Worm (Caenorhabditis elegans) whole organism, L3 larva: Measurements from ENCODE around the gene F37H8.6.

ENCODE experiments used
- R02D3.7 ChIP-seq: fragments of 150-350 bp; optimal IDR thresholded peaks from 2 replicates; lab custom pipeline; 2014; ENCODE audit warnings: missing biosample characterization, missing genetic modification characterization
- ZK546.5 ChIP-seq: sonication (generic microtip); optimal IDR thresholded peaks from 2 replicates; lab custom pipeline; 2017; ENCODE audit warnings: missing biosample characterization, missing genetic modification characterization
- aly-2 ChIP-seq: fragments of 150-350 bp; optimal IDR thresholded peaks from 2 replicates; lab custom pipeline; 2014; ENCODE audit warnings: missing biosample characterization, missing genetic modification characterization
- ama-1 ChIP-seq: fragments of 150-350 bp; optimal IDR thresholded peaks from 2 replicates; lab custom pipeline; 2018
- ceh-16 ChIP-seq: sonication (generic microtip); optimal IDR thresholded peaks from 2 replicates; lab custom pipeline; 2017; ENCODE audit warnings: missing biosample characterization, missing genetic modification characterization
- ceh-28 ChIP-seq: fragments of 150-350 bp; optimal IDR thresholded peaks from 2 replicates; lab custom pipeline; 2014; ENCODE audit warnings: missing biosample characterization, missing genetic modification reagents, missing genetic modification characterization
- ceh-82 ChIP-seq: fragments of 150-350 bp; optimal IDR thresholded peaks from 2 replicates; lab custom pipeline; 2014; ENCODE audit warnings: missing biosample characterization, missing genetic modification characterization
- ceh-9 ChIP-seq: sonication (generic microtip); optimal IDR thresholded peaks from 2 replicates; lab custom pipeline; 2018; ENCODE audit warnings: missing biosample characterization, missing genetic modification characterization
- daf-12 ChIP-seq: fragments of 150-350 bp; optimal IDR thresholded peaks from 2 replicates; lab custom pipeline; 2014; ENCODE audit warnings: missing biosample characterization, missing genetic modification reagents, missing genetic modification characterization
- egl-27 ChIP-seq: sonication (generic microtip); optimal IDR thresholded peaks from 4 replicates; lab custom pipeline; 2017; ENCODE audit warnings: missing biosample characterization, missing genetic modification reagents, missing genetic modification characterization
- egl-5 ChIP-seq: fragments of 150-350 bp; optimal IDR thresholded peaks from 2 replicates; lab custom pipeline; 2017; ENCODE audit warnings: missing biosample characterization, missing genetic modification reagents, missing genetic modification characterization, inconsistent platforms
- elt-1 ChIP-seq: fragments of 150-350 bp; optimal IDR thresholded peaks from 2 replicates; lab custom pipeline; 2014; ENCODE audit warnings: missing biosample characterization, missing genetic modification characterization
- elt-2 ChIP-seq: sonication (generic microtip); optimal IDR thresholded peaks from 2 replicates; lab custom pipeline; 2016; ENCODE audit warnings: missing genetic modification reagents, mild to moderate bottlenecking, missing genetic modification characterization, missing compliant biosample characterization
- elt-3 ChIP-seq, 3 experiments: fragments of 150-350 bp in 1 of 3; sonication (generic microtip) in 2 of 3; optimal IDR thresholded peaks; 2 replicates in 2 of 3; 4 replicates in 1 of 3; lab custom pipeline; 2014 to 2017; ENCODE audit warnings: missing biosample characterization in 3 of 3, missing genetic modification characterization in 3 of 3
- eor-1 ChIP-seq, 2 experiments: fragments of 150-350 bp; optimal IDR thresholded peaks; 2 replicates each; lab custom pipeline; 2014 to 2018; ENCODE audit warnings: missing biosample characterization in 2 of 2, missing genetic modification characterization in 2 of 2
- fkh-10 ChIP-seq: sonication (generic microtip); optimal IDR thresholded peaks from 2 replicates; lab custom pipeline; 2017; ENCODE audit warnings: missing biosample characterization, missing genetic modification reagents, missing genetic modification characterization
- fkh-2 ChIP-seq: fragments of 150-350 bp; optimal IDR thresholded peaks from 2 replicates; lab custom pipeline; 2014; ENCODE audit warnings: missing biosample characterization, missing genetic modification reagents, missing genetic modification characterization
- fos-1 ChIP-seq: fragments of 150-350 bp; optimal IDR thresholded peaks from 2 replicates; lab custom pipeline; 2014; ENCODE audit warnings: missing biosample characterization, missing genetic modification characterization
- hmg-11 ChIP-seq: sonication (generic microtip); optimal IDR thresholded peaks from 2 replicates; lab custom pipeline; 2016; ENCODE audit warnings: missing genetic modification characterization, missing compliant biosample characterization
- jun-1 ChIP-seq: fragments of 150-350 bp; optimal IDR thresholded peaks from 2 replicates; lab custom pipeline; 2014; ENCODE audit warnings: missing biosample characterization, missing genetic modification reagents, missing genetic modification characterization
- lin-15B ChIP-seq: fragments of 150-350 bp; optimal IDR thresholded peaks from 2 replicates; lab custom pipeline; 2014; ENCODE audit warnings: missing biosample characterization, missing genetic modification characterization
- lin-39 ChIP-seq: fragments of 150-350 bp; optimal IDR thresholded peaks from 2 replicates; lab custom pipeline; 2018; ENCODE audit warnings: missing biosample characterization, missing genetic modification reagents, missing genetic modification characterization
- lsy-12 ChIP-seq: sonication (generic microtip); optimal IDR thresholded peaks from 2 replicates; lab custom pipeline; 2016; ENCODE audit warnings: mild to moderate bottlenecking, missing genetic modification characterization, missing compliant biosample characterization
- mdl-1 ChIP-seq: fragments of 150-350 bp; optimal IDR thresholded peaks from 2 replicates; lab custom pipeline; 2014; ENCODE audit warnings: missing biosample characterization, missing genetic modification characterization
- mml-1 ChIP-seq: fragments of 150-350 bp; sonication (generic microtip); optimal IDR thresholded peaks from 3 replicates; lab custom pipeline; 2014; ENCODE audit warnings: missing biosample characterization, missing genetic modification characterization
- nfya-1 ChIP-seq: sonication (generic microtip); optimal IDR thresholded peaks from 2 replicates; lab custom pipeline; 2017; ENCODE audit warnings: missing genetic modification characterization, mild to moderate bottlenecking, missing compliant biosample characterization, antibody characterized with exemption, moderate library complexity; ENCODE audit not compliant: insufficient read depth
- nhr-11 ChIP-seq: fragments of 150-350 bp; optimal IDR thresholded peaks from 2 replicates; lab custom pipeline; 2014; ENCODE audit warnings: missing biosample characterization, missing genetic modification characterization
- nhr-12 ChIP-seq: fragments of 150-350 bp; optimal IDR thresholded peaks from 2 replicates; lab custom pipeline; 2014; ENCODE audit warnings: missing biosample characterization, missing genetic modification characterization
- nhr-23 ChIP-seq: fragments of 150-350 bp; optimal IDR thresholded peaks from 2 replicates; lab custom pipeline; 2014; ENCODE audit warnings: missing biosample characterization, missing genetic modification reagents, missing genetic modification characterization
- nhr-237 ChIP-seq: fragments of 150-350 bp; optimal IDR thresholded peaks from 2 replicates; lab custom pipeline; 2014; ENCODE audit warnings: missing biosample characterization, missing genetic modification characterization
- nhr-25 ChIP-seq: sonication (generic microtip); optimal IDR thresholded peaks from 2 replicates; lab custom pipeline; 2017; ENCODE audit warnings: missing biosample characterization, missing genetic modification characterization
- nhr-28 ChIP-seq: fragments of 150-350 bp; optimal IDR thresholded peaks from 2 replicates; lab custom pipeline; 2014; ENCODE audit warnings: missing biosample characterization, missing genetic modification characterization
- nhr-43 ChIP-seq: sonication (generic microtip); optimal IDR thresholded peaks from 2 replicates; lab custom pipeline; 2016; ENCODE audit warnings: mild to moderate bottlenecking, missing genetic modification characterization, missing compliant biosample characterization; ENCODE audit not compliant: poor library complexity, severe bottlenecking
- nhr-67 ChIP-seq: fragments of 150-350 bp; optimal IDR thresholded peaks from 2 replicates; lab custom pipeline; 2014; ENCODE audit warnings: missing biosample characterization, missing genetic modification characterization
- nhr-76 ChIP-seq: fragments of 150-350 bp; sonication (generic microtip); optimal IDR thresholded peaks from 5 replicates; lab custom pipeline; 2014; ENCODE audit warnings: missing biosample characterization, missing genetic modification characterization
- nhr-77 ChIP-seq: fragments of 150-350 bp; optimal IDR thresholded peaks from 2 replicates; lab custom pipeline; 2014; ENCODE audit warnings: missing biosample characterization, missing genetic modification characterization
- pha-4 ChIP-seq: fragments of 150-350 bp; optimal IDR thresholded peaks from 2 replicates; lab custom pipeline; 2014; ENCODE audit warnings: missing biosample characterization, missing genetic modification reagents, missing genetic modification characterization
- pqm-1 ChIP-seq: fragments of 150-350 bp; optimal IDR thresholded peaks from 2 replicates; lab custom pipeline; 2017; ENCODE audit warnings: missing biosample characterization, missing genetic modification characterization, inconsistent platforms
- sea-2 ChIP-seq: fragments of 150-350 bp; sonication (generic microtip); optimal IDR thresholded peaks from 4 replicates; lab custom pipeline; 2014; ENCODE audit warnings: missing biosample characterization, missing genetic modification reagents, missing genetic modification characterization
- skn-1 ChIP-seq: fragments of 150-350 bp; optimal IDR thresholded peaks from 2 replicates; lab custom pipeline; 2014; ENCODE audit warnings: missing biosample characterization, missing genetic modification characterization
- snpc-4 ChIP-seq: fragments of 150-350 bp; optimal IDR thresholded peaks from 2 replicates; lab custom pipeline; 2014; ENCODE audit warnings: missing biosample characterization, missing genetic modification characterization
- tbx-2 ChIP-seq: sonication (generic microtip); optimal IDR thresholded peaks from 2 replicates; lab custom pipeline; 2016; ENCODE audit warnings: mild to moderate bottlenecking, missing genetic modification characterization, missing compliant biosample characterization
- unc-39 ChIP-seq: sonication (generic microtip); optimal IDR thresholded peaks from 4 replicates; lab custom pipeline; 2017; ENCODE audit warnings: missing biosample characterization, missing genetic modification characterization
- unc-62 ChIP-seq: fragments of 150-350 bp; sonication (generic microtip); optimal IDR thresholded peaks from 4 replicates; lab custom pipeline; 2014; ENCODE audit warnings: missing biosample characterization, missing genetic modification reagents, missing genetic modification characterization
- zag-1 ChIP-seq: fragments of 150-350 bp; optimal IDR thresholded peaks from 2 replicates; lab custom pipeline; 2014; ENCODE audit warnings: missing biosample characterization, missing genetic modification characterization
- ztf-11 ChIP-seq: fragments of 150-350 bp; optimal IDR thresholded peaks from 2 replicates; lab custom pipeline; 2014; ENCODE audit warnings: missing biosample characterization, missing genetic modification characterization
- ztf-4 ChIP-seq: fragments of 150-350 bp; optimal IDR thresholded peaks from 2 replicates; lab custom pipeline; 2014; ENCODE audit warnings: missing biosample characterization, missing genetic modification characterization

F37H8.6 gene

ce11 chrII:11149866-11150685, 27.2 kb downstream of the F37H8.6 start:
- no peak for TF ChIP-seq nhr-25 (tag; lab: Kevin White, UChicago)
- no peak for TF ChIP-seq ceh-16 (tag; lab: Kevin White, UChicago)
- no peak for TF ChIP-seq ZK546.5 (tag; lab: Kevin White, UChicago)
- TF ChIP-seq pha-4 (tag; lab: Kevin White, UChicago) = peak; percentile 45
- TF ChIP-seq daf-12 (tag; lab: Kevin White, UChicago) = no peak
- TF ChIP-seq mdl-1 = no peak
- no peak for TF ChIP-seq elt-3 (tag; optimal IDR thresholded peaks at IDR 0.05; lab: Kevin White, UChicago)
- no peak for TF ChIP-seq lin-39
- no peak for TF ChIP-seq ceh-82 (tag; lab: Kevin White, UChicago)
- no peak for TF ChIP-seq egl-27 (tag; lab: Kevin White, UChicago)
- no peak for TF ChIP-seq ceh-9 (tag; lab: Kevin White, UChicago)
- no peak for TF ChIP-seq nhr-12 (tag; lab: Kevin White, UChicago)
- no peak for TF ChIP-seq fos-1 (tag; lab: Kevin White, UChicago)
- TF ChIP-seq aly-2 = peak; percentile 79
- TF ChIP-seq zag-1 (tag; lab: Kevin White, UChicago) = no peak
- TF ChIP-seq hmg-11 = no peak
- peak; percentile 78 for TF ChIP-seq elt-2 (tag; lab: Kevin White, UChicago)
- no peak for TF ChIP-seq R02D3.7 (tag; lab: Kevin White, UChicago)
- no peak for TF ChIP-seq eor-1 (tag; optimal IDR thresholded peaks at IDR 0.05; lab: Kevin White, UChicago)
- no peak for TF ChIP-seq nhr-23 (tag; lab: Kevin White, UChicago)
- TF ChIP-seq nhr-237 (tag; lab: Kevin White, UChicago) = no peak
- TF ChIP-seq nhr-43 (tag; lab: Kevin White, UChicago) = no peak
- no peak for TF ChIP-seq ztf-4 (tag; lab: Kevin White, UChicago)
- TF ChIP-seq skn-1 (tag; lab: Kevin White, UChicago) = no peak
- no peak for TF ChIP-seq mml-1
- TF ChIP-seq ama-1 (lab: Kevin White, UChicago) = peak; percentile 78
- no peak for TF ChIP-seq tbx-2 (tag; lab: Kevin White, UChicago)
- TF ChIP-seq ceh-28 (tag; lab: Kevin White, UChicago) = peak; percentile 12
- no peak for TF ChIP-seq sea-2 (GFP tag; lab: Kevin White, UChicago)
- TF ChIP-seq fkh-10 (GFP tag; lab: Kevin White, UChicago) = no peak
- no peak for TF ChIP-seq nhr-67 (tag; lab: Kevin White, UChicago)
- peak; percentile 53 for TF ChIP-seq lsy-12
- TF ChIP-seq egl-5 (tag; lab: Kevin White, UChicago) = no peak
- no peak for TF ChIP-seq elt-1 (tag; lab: Kevin White, UChicago)
- TF ChIP-seq nhr-11 (tag; lab: Kevin White, UChicago) = peak; percentile 23
- TF ChIP-seq snpc-4 = no peak
- TF ChIP-seq ztf-11 (tag; lab: Kevin White, UChicago) = no peak
- no peak for TF ChIP-seq nfya-1 (tag; lab: Kevin White, UChicago)
- TF ChIP-seq lin-15B (tag; lab: Kevin White, UChicago) = no peak
- TF ChIP-seq nhr-77 (tag; lab: Kevin White, UChicago) = peak; percentile 71
- TF ChIP-seq unc-62 = no peak
- TF ChIP-seq nhr-28 (tag; lab: Kevin White, UChicago) = no peak
- TF ChIP-seq jun-1 (tag; lab: Kevin White, UChicago) = peak; percentile 88
- TF ChIP-seq fkh-2 (tag; lab: Kevin White, UChicago) = no peak
- TF ChIP-seq unc-39 (tag; lab: Kevin White, UChicago) = no peak
- no peak for TF ChIP-seq pqm-1 (tag; lab: Kevin White, UChicago)
- no peak for TF ChIP-seq nhr-76 (tag; lab: Kevin White, UChicago)
